Worm (Caenorhabditis elegans) whole organism, L3 larva: ENCODE results near the gene K10H10.4.

Experiments used
- ama-1 ChIP-seq: fragments of 150-350 bp; optimal IDR thresholded peaks from 2 replicates; lab custom pipeline; 2018
- fkh-10 ChIP-seq: sonication (generic microtip); optimal IDR thresholded peaks from 2 replicates; lab custom pipeline; 2017; ENCODE audit warnings: missing biosample characterization, missing genetic modification reagents, missing genetic modification characterization
- jun-1 ChIP-seq: fragments of 150-350 bp; optimal IDR thresholded peaks from 2 replicates; lab custom pipeline; 2014; ENCODE audit warnings: missing biosample characterization, missing genetic modification reagents, missing genetic modification characterization
- nfya-1 ChIP-seq: sonication (generic microtip); optimal IDR thresholded peaks from 2 replicates; lab custom pipeline; 2017; ENCODE audit warnings: missing genetic modification characterization, mild to moderate bottlenecking, missing compliant biosample characterization, antibody characterized with exemption, moderate library complexity; ENCODE audit not compliant: insufficient read depth
- nhr-11 ChIP-seq: fragments of 150-350 bp; optimal IDR thresholded peaks from 2 replicates; lab custom pipeline; 2014; ENCODE audit warnings: missing biosample characterization, missing genetic modification characterization
- nhr-23 ChIP-seq: fragments of 150-350 bp; optimal IDR thresholded peaks from 2 replicates; lab custom pipeline; 2014; ENCODE audit warnings: missing biosample characterization, missing genetic modification reagents, missing genetic modification characterization
- nhr-237 ChIP-seq: fragments of 150-350 bp; optimal IDR thresholded peaks from 2 replicates; lab custom pipeline; 2014; ENCODE audit warnings: missing biosample characterization, missing genetic modification characterization
- nhr-67 ChIP-seq: fragments of 150-350 bp; optimal IDR thresholded peaks from 2 replicates; lab custom pipeline; 2014; ENCODE audit warnings: missing biosample characterization, missing genetic modification characterization
- nhr-76 ChIP-seq: fragments of 150-350 bp; sonication (generic microtip); optimal IDR thresholded peaks from 5 replicates; lab custom pipeline; 2014; ENCODE audit warnings: missing biosample characterization, missing genetic modification characterization
- pqm-1 ChIP-seq: fragments of 150-350 bp; optimal IDR thresholded peaks from 2 replicates; lab custom pipeline; 2017; ENCODE audit warnings: missing biosample characterization, missing genetic modification characterization, inconsistent platforms
- sea-2 ChIP-seq: fragments of 150-350 bp; sonication (generic microtip); optimal IDR thresholded peaks from 4 replicates; lab custom pipeline; 2014; ENCODE audit warnings: missing biosample characterization, missing genetic modification reagents, missing genetic modification characterization
- snpc-4 ChIP-seq: fragments of 150-350 bp; optimal IDR thresholded peaks from 2 replicates; lab custom pipeline; 2014; ENCODE audit warnings: missing biosample characterization, missing genetic modification characterization
- unc-39 ChIP-seq: sonication (generic microtip); optimal IDR thresholded peaks from 4 replicates; lab custom pipeline; 2017; ENCODE audit warnings: missing biosample characterization, missing genetic modification characterization
- zag-1 ChIP-seq: fragments of 150-350 bp; optimal IDR thresholded peaks from 2 replicates; lab custom pipeline; 2014; ENCODE audit warnings: missing biosample characterization, missing genetic modification characterization

DNA sequence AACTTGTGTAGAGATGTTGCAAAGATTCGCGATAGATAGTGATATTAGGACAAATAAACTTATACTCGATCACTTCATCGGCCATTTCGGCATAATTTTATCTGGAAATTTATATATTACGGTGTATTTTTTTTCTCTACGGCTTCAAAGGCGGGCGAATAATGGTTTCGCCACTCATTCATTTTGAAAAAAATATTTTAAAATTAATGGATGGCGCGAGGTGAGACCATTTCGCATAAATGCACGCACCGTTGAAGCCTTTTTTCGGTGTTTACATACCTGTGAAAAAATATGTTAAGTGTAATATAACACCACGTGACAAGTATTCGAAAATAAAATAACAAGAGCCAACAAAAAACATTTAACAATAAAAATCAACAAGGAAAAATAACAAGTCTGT, 21.8 kb downstream of the K10H10.4 start, which contains the start of gene btb-19:
- no peak for TF ChIP-seq jun-1 (tag; lab: Kevin White, UChicago)
- no peak for TF ChIP-seq nhr-67 (tag; lab: Kevin White, UChicago)
- no peak for TF ChIP-seq fkh-10 (GFP tag; lab: Kevin White, UChicago)
- TF ChIP-seq ama-1, result no peak
- no peak for TF ChIP-seq nhr-237 (tag; lab: Kevin White, UChicago)
- TF ChIP-seq nhr-76, result no peak
- TF ChIP-seq snpc-4 (tag; lab: Kevin White, UChicago), result no peak
- TF ChIP-seq sea-2 (GFP tag; lab: Kevin White, UChicago), result no peak
- no peak for TF ChIP-seq unc-39
- no peak for TF ChIP-seq nhr-11 (tag; lab: Kevin White, UChicago)
- TF ChIP-seq pqm-1 (tag; lab: Kevin White, UChicago), result no peak
- no peak for TF ChIP-seq nhr-23 (tag; lab: Kevin White, UChicago)
- TF ChIP-seq zag-1 (tag; lab: Kevin White, UChicago), result no peak
- no peak for TF ChIP-seq nfya-1
